Fruit fly (Drosophila melanogaster) whole organism, adult: ENCODE data around the gene CG44303.
A peak's percentile ranks its signal among the peaks of the same experiment; 100 is the strongest.

Experiments
- CG1620 ChIP-seq: fragments of 200-800 bp; sonication (Bioruptor generic); optimal IDR thresholded peaks from 2 replicates; lab custom pipeline; 2016; ENCODE audit warnings: missing biosample characterization, missing genetic modification characterization
- kay ChIP-seq: fragments of 200-800 bp; sonication (Bioruptor generic); peaks from one replicate; lab custom pipeline; 2016; ENCODE audit warnings: missing biosample characterization, missing genetic modification characterization, borderline replicate concordance

DNA sequence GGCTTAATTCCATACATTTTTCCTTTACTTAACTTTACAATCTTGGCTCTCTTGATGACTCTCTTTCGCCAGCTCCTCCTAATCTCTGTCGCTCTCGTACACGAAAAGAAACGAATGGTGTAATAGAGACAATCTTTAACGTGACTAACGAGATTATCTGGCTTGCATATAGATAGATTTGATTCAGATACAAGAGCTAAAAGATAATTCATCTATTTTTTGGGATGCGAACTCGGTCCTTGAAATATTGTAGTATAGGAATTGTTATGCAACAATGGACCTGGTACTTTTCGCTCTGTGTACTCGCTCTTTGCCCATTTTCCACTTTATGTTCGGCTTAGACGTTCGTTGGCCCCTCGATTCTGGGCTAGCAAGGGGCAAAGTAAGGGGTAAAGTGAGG is 24.1 kb upstream of the CG44303 start:
- no peak for TF ChIP-seq kay (GFP tag; lab: Kevin White, UChicago)
- peak; percentile 34 for TF ChIP-seq CG1620
